Worm (Caenorhabditis elegans) whole organism, young adult: ENCODE data around the gene C35A5.4.

ENCODE experiments used
- F39B2.1 ChIP-seq: fragments of 200-800 bp; sonication (Bioruptor generic); IDR thresholded peaks from 2 replicates; pipeline ENCODE4 v1.3.6; 2022; ENCODE audit warnings: missing genetic modification reagents, missing genetic modification characterization, missing compliant biosample characterization
- Y79H2A.3 ChIP-seq: fragments of 200-800 bp; sonication (Bioruptor generic); conservative IDR thresholded peaks from 2 replicates; pipeline ENCODE4 v1.3.6; 2022; ENCODE audit warnings: missing genetic modification reagents, missing genetic modification characterization, missing compliant biosample characterization
- ama-1 ChIP-seq, 3 experiments: fragments of 150-350 bp in 1 of 3; sonication (generic microtip) in 2 of 3; optimal IDR thresholded peaks; 2 replicates each; lab custom pipeline; 2014 to 2018; ENCODE audit warnings: missing biosample characterization in 2 of 3, missing genetic modification characterization in 2 of 3, missing genetic modification reagents in 2 of 3
- atf-7 ChIP-seq: sonication (generic microtip); optimal IDR thresholded peaks from 2 replicates; lab custom pipeline; 2017; ENCODE audit warnings: mild to moderate bottlenecking, missing genetic modification characterization, missing compliant biosample characterization
- die-1 ChIP-seq: sonication (generic microtip); optimal IDR thresholded peaks from 2 replicates; lab custom pipeline; 2016; ENCODE audit warnings: missing genotype, mild to moderate bottlenecking, missing genetic modification characterization, missing compliant biosample characterization
- dox-1 ChIP-seq: fragments of 200-800 bp; sonication (Bioruptor generic); IDR thresholded peaks from 2 replicates; pipeline ENCODE4 v1.3.6; 2022; ENCODE audit warnings: missing genetic modification reagents, missing genetic modification characterization, missing compliant biosample characterization
- dpff-1 ChIP-seq: sonication (generic microtip); optimal IDR thresholded peaks from 2 replicates; lab custom pipeline; 2017; ENCODE audit warnings: mild to moderate bottlenecking, missing genetic modification characterization, missing compliant biosample characterization
- egl-44 ChIP-seq: fragments of 200-800 bp; sonication (Bioruptor generic); IDR thresholded peaks from 2 replicates; pipeline ENCODE4 v1.3.6; 2022; ENCODE audit warnings: missing genetic modification reagents, missing genetic modification characterization, missing compliant biosample characterization

- TF ChIP-seq ama-1 (optimal IDR thresholded peaks at IDR 0.05; lab: Kevin White, UChicago), result no peak
- TF ChIP-seq ama-1 (GFP tag; optimal IDR thresholded peaks at IDR 0.05; lab: Kevin White, UChicago), result no peak
- no peak for TF ChIP-seq die-1 (tag; lab: Kevin White, UChicago)
- TF ChIP-seq dpff-1, result no peak
- TF ChIP-seq dox-1 (GFP tag; lab: Robert Waterston, UW), result peak; percentile 82
- TF ChIP-seq atf-7, result peak; percentile 36
- no peak for TF ChIP-seq F39B2.1 (GFP tag; lab: Robert Waterston, UW)
- no peak for TF ChIP-seq egl-44 (GFP tag; lab: Robert Waterston, UW)
- no peak for TF ChIP-seq Y79H2A.3 (GFP tag; lab: Robert Waterston, UW)
Observed at ce11 chrV:10525902-10526301, 29.1 kb downstream of the C35A5.4 start, which contains the start of the genes C35A5.8 and hda-11.
